Fruit fly (Drosophila melanogaster): Measurements from ENCODE around the gene betaTub97EF.

Gene betaTub97EF

dm6 chr3R:27928984-27929924 is 58.9 kb downstream of the betaTub97EF start:
- TF ChIP-seq Sin3A (optimal IDR thresholded peaks at IDR 0.05) (no peak), ttk (optimal IDR thresholded peaks at IDR 0.05) (no peak), Myc (optimal IDR thresholded peaks at IDR 0.05) (no peak), psq (optimal IDR thresholded peaks at IDR 0.05) (no peak), h (optimal IDR thresholded peaks at IDR 0.05) (no peak), insv (optimal IDR thresholded peaks at IDR 0.05) (no peak)

DNA sequence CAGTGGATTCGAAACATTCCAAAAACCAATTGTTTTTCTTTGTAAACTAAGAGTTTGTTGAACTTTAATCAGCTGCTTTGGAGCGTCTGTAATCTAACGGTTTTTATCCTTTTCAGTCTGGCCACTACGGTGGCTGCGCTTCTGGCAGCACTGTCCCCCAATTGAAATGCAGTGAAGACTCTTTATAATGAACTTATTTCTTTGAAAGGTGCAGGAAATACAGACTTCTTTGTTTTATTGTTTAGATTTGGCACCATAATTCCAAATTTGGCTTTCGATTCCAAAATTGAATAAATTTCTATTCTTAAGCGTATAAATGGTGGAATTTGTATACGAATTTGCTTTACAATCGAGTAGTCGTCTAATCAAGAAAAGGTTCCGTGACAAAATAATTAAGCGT is 60.0 kb downstream of the betaTub97EF start, which contains the start of gene nenya:
Gene nenya, minus strand, starts transcription at position 35 of the 400 bp plus-strand sequence.
- TF ChIP-seq ttk (optimal IDR thresholded peaks at IDR 0.05) (no peak), insv (optimal IDR thresholded peaks at IDR 0.05) (no peak), h (optimal IDR thresholded peaks at IDR 0.05) (no peak), Sin3A (optimal IDR thresholded peaks at IDR 0.05) (no peak), psq (optimal IDR thresholded peaks at IDR 0.05) (no peak), Myc (optimal IDR thresholded peaks at IDR 0.05) (no peak)

dm6 chr3R:27926738-27927215 is 61.4 kb downstream of the betaTub97EF start:
- TF ChIP-seq Myc (optimal IDR thresholded peaks at IDR 0.05) (no peak), ttk (optimal IDR thresholded peaks at IDR 0.05) (no peak), Sin3A (optimal IDR thresholded peaks at IDR 0.05) (no peak), psq (optimal IDR thresholded peaks at IDR 0.05) (no peak), h (optimal IDR thresholded peaks at IDR 0.05) (no peak), insv (optimal IDR thresholded peaks at IDR 0.05) (no peak)

DNA sequence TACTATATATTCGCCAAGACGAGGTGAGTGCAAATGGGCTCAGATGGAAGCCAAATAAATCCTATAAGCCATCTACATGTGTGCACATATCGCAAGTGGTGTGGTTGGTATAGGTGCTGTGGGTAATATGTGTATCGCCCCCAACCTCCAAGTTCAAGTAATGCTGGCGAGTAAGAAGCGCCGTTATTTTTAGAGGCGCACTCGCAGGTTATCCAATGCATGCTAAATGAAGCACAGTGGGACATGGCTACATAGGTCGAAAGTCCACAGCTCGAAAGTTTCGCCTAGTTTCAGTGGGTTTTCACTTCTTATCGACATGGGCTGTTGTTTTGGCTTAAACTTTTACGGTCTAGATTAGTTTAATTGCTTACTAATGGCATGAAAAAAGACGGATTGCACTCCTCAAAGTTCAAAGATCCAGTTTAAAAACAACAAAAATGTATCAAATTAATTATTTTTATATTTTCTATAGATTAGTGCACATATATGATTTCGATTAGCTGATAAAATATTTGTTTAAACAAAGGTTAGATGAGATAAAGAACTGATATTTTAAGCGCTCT is 62.1 kb downstream of the betaTub97EF start:
- TF ChIP-seq insv (optimal IDR thresholded peaks at IDR 0.05) (no peak), Myc (optimal IDR thresholded peaks at IDR 0.05) (no peak), h (optimal IDR thresholded peaks at IDR 0.05) (no peak), ttk (optimal IDR thresholded peaks at IDR 0.05) (no peak), psq (optimal IDR thresholded peaks at IDR 0.05) (no peak), Sin3A (optimal IDR thresholded peaks at IDR 0.05) (no peak)

DNA sequence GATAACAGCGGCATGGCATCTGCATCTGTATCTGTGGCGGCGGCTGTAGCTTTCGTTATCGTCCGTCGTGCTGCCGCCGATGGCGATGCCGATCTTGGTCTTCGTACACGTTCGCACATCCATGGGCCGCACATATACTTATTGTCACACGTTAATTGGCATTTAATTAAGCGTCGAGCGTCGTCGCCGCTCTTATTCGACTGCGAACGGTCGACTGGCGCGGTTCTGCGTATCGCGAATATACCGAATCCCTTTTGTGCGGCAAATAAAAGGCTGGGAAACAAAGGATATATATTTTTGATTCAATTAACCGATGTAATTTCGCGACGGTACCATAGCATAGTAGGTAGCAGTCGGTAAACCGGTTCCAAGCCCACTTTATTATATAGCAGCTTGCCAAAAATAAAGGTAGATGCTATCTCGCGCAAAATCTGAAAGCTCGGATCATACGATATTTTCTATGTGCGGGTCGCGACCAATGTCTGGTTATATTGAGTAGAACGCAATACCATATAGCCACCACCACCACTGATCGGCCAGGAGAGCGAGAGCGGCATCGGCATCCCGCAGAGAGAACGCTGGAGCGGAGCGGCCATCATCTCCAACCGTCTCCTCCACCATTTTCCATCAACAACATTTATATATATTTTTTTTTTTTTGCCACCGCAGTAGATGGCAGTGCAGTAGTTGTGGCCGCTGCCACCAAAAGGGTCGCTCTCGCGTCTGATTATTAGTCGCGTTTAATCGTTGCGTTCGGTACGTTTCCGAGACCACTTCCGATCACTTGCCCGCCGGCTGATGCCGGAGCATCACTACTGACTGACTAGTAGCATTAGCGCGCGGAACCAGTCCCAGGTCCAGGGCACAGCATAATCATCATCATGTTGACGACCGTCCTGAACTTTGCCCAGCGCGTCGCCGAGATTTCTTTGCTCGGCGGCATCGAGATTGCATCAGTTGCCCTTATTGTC is 62.9 kb downstream of the betaTub97EF start, which contains the start of gene mino:
Gene mino, plus strand, starts transcription at position 192 of the 971 bp plus-strand sequence.
- no peak for TF ChIP-seq ttk (optimal IDR thresholded peaks at IDR 0.05)
- TF ChIP-seq h (optimal IDR thresholded peaks at IDR 0.05) = no peak
- TF ChIP-seq insv (optimal IDR thresholded peaks at IDR 0.05) = no peak
- no peak for TF ChIP-seq Myc (optimal IDR thresholded peaks at IDR 0.05)
- TF ChIP-seq psq (optimal IDR thresholded peaks at IDR 0.05) = no peak
- no peak for TF ChIP-seq Sin3A (optimal IDR thresholded peaks at IDR 0.05)

DNA sequence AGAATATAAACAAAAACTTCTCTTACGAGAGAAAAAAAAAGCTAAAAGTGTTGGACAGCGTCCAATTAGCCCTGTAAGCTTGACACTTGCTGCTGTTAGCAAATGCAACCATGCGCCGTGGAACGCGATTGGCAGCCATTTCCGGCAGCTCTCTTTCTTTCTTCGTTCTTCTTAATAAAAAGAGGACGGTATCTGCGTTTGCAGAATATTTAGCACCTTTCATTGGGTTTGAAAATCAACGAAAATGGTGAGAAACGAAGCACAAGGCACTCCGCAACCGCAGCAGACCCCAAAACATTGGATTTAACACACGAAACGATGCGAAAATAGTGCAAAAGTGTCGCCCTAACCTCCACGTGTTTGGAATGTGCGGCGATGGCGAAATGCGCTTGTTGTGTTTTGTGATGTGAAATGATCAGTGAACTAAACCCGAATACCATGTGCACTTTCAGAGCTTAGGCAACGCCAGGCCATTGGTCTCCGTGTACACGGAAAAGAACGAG is 65.5 kb downstream of the betaTub97EF start, which contains the start of gene RpL4:
Gene RpL4, plus strand, starts transcription at position 149 of the 503 bp plus-strand sequence.
- TF ChIP-seq h (optimal IDR thresholded peaks at IDR 0.05) (no peak), insv (optimal IDR thresholded peaks at IDR 0.05) (no peak), psq (optimal IDR thresholded peaks at IDR 0.05) (no peak), ttk (optimal IDR thresholded peaks at IDR 0.05) (no peak), Sin3A (optimal IDR thresholded peaks at IDR 0.05) (no peak), Myc (optimal IDR thresholded peaks at IDR 0.05) (no peak)

- no peak for TF ChIP-seq Myc (optimal IDR thresholded peaks at IDR 0.05)
- TF ChIP-seq h (optimal IDR thresholded peaks at IDR 0.05) = no peak
- TF ChIP-seq Sin3A (optimal IDR thresholded peaks at IDR 0.05) = no peak
- TF ChIP-seq ttk (optimal IDR thresholded peaks at IDR 0.05) = no peak
- TF ChIP-seq psq (optimal IDR thresholded peaks at IDR 0.05) = no peak
- TF ChIP-seq insv (optimal IDR thresholded peaks at IDR 0.05) = no peak
Observed at dm6 chr3R:27921982-27922672, 66.1 kb downstream of the betaTub97EF start, which contains the start of gene BCAS2. Gene BCAS2, minus strand, starts transcription at chr3R:27922356.

DNA sequence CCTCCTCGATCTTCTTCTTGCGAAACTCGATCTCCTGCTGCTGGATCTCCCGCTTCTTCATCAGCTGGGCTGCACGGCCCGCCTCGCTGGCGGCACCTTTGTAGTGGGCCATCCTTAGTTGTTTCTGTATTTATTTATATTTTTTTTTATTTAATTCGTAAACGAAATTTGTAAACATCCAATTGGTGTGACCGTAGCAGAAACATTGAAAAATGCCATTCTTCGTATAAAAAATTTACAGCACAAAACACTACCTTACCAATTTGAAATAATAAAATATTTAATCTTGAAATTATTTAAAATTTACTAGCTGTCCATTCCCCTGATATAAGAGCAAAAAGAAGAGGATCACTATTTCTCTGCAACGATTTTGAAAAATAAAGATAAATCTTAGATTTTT is 67.3 kb downstream of the betaTub97EF start, which contains the start of gene CG12259:
Gene CG12259, minus strand, starts transcription at position 207 of the 400 bp plus-strand sequence.
- no peak for TF ChIP-seq psq (optimal IDR thresholded peaks at IDR 0.05)
- no peak for TF ChIP-seq ttk (optimal IDR thresholded peaks at IDR 0.05)
- TF ChIP-seq insv (optimal IDR thresholded peaks at IDR 0.05) = no peak
- no peak for TF ChIP-seq Myc (optimal IDR thresholded peaks at IDR 0.05)
- no peak for TF ChIP-seq Sin3A (optimal IDR thresholded peaks at IDR 0.05)
- TF ChIP-seq h (optimal IDR thresholded peaks at IDR 0.05) = no peak

DNA sequence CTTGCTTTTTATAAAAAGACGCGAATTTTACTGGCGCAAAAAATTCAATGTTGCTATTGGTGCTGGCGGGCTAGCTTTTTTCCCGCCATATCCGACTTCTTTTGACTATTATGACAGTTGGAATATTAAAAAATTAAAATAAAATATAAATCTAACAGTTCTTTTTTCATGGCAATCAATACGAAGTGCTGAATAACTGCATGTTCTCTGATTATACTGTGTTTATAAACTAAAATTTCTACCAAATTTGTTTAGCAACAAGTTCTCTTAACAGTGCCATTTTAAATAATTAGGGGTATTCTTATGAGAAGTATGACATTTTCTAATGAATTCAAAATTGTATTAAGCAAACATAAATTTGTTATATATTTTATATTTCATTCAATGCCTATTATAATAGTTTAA is 68.8 kb downstream of the betaTub97EF start, which contains the start of gene Boh1:
Gene Boh1, minus strand, starts transcription at position 76 of the 405 bp plus-strand sequence.
- TF ChIP-seq Myc (optimal IDR thresholded peaks at IDR 0.05) = no peak
- TF ChIP-seq insv (optimal IDR thresholded peaks at IDR 0.05) = no peak
- no peak for TF ChIP-seq psq (optimal IDR thresholded peaks at IDR 0.05)
- TF ChIP-seq ttk (optimal IDR thresholded peaks at IDR 0.05) = no peak
- TF ChIP-seq Sin3A (optimal IDR thresholded peaks at IDR 0.05) = no peak
- TF ChIP-seq h (optimal IDR thresholded peaks at IDR 0.05) = no peak

Measured in Kc167 (cell line).